Worm (Caenorhabditis elegans): ENCODE data around the gene wdr-31.

The wdr-31 gene

ce11 chrII:2756351-2756750, 21.3 kb upstream of the wdr-31 start:
- TF ChIP-seq unc-39 (tag; optimal IDR thresholded peaks at IDR 0.05) (no peak), elt-3 (tag; optimal IDR thresholded peaks at IDR 0.05) (no peak), dmd-4 (tag; optimal IDR thresholded peaks at IDR 0.05) (no peak), skn-1 (tag; optimal IDR thresholded peaks at IDR 0.05) (no peak), lsy-2 (tag; optimal IDR thresholded peaks at IDR 0.05) (no peak), blmp-1 (tag; optimal IDR thresholded peaks at IDR 0.05; ENCODE audit: insufficient read depth) (no peak), elt-1 (tag; optimal IDR thresholded peaks at IDR 0.05) (no peak), ceh-16 (tag; optimal IDR thresholded peaks at IDR 0.05) (no peak), Y55F3AM.14 (GFP tag; optimal IDR thresholded peaks at IDR 0.05) (no peak), sem-4 (tag; optimal IDR thresholded peaks at IDR 0.05) (no peak), ztf-11 (tag; optimal IDR thresholded peaks at IDR 0.05) (no peak), unc-62 (GFP tag; optimal IDR thresholded peaks at IDR 0.05) (no peak)

- TF ChIP-seq nhr-6 (tag; optimal IDR thresholded peaks at IDR 0.05): no peak
Measured at ce11 chrII:2754595-2754994, 19.5 kb upstream of the wdr-31 start.

ce11 chrII:2752999-2753398, 17.9 kb upstream of the wdr-31 start, which contains the start of gene F29A7.3:
Gene F29A7.3 (plus strand): TSS chrII:2753299.
- TF ChIP-seq nhr-129 (tag; optimal IDR thresholded peaks at IDR 0.05): no peak
- TF ChIP-seq unc-55 (GFP tag; optimal IDR thresholded peaks at IDR 0.05): no peak

ce11 chrII:2752536-2752935, 17.4 kb upstream of the wdr-31 start, which contains the start of gene F29A7.6:
Gene F29A7.6 (minus strand): TSS chrII:2752611.
- TF ChIP-seq elt-3 (tag; optimal IDR thresholded peaks at IDR 0.05): no peak
- TF ChIP-seq skn-1 (tag; optimal IDR thresholded peaks at IDR 0.05): no peak
- TF ChIP-seq lin-39 (tag; optimal IDR thresholded peaks at IDR 0.05): no peak
- TF ChIP-seq nhr-129 (tag; optimal IDR thresholded peaks at IDR 0.05): peak; percentile 1
- TF ChIP-seq egl-27 (tag; optimal IDR thresholded peaks at IDR 0.05): no peak
- no peak for TF ChIP-seq lin-11 (tag; optimal IDR thresholded peaks at IDR 0.05)
- no peak for TF ChIP-seq nhr-23 (tag; optimal IDR thresholded peaks at IDR 0.05)
- no peak for TF ChIP-seq nhr-25 (tag; optimal IDR thresholded peaks at IDR 0.05)
- peak; percentile 32 for TF ChIP-seq crh-2 (tag; optimal IDR thresholded peaks at IDR 0.05)
- peak; percentile 57 for TF ChIP-seq unc-55 (GFP tag; optimal IDR thresholded peaks at IDR 0.05)
- TF ChIP-seq C34F6.9 (tag; optimal IDR thresholded peaks at IDR 0.05): peak; percentile 79
- TF ChIP-seq gmeb-1 (tag; optimal IDR thresholded peaks at IDR 0.05): peak; percentile 65
- TF ChIP-seq blmp-1 (tag; optimal IDR thresholded peaks at IDR 0.05; ENCODE audit: insufficient read depth): no peak
- no peak for TF ChIP-seq nhr-6 (tag; optimal IDR thresholded peaks at IDR 0.05)
- no peak for TF ChIP-seq elt-1 (tag; optimal IDR thresholded peaks at IDR 0.05)
- no peak for TF ChIP-seq lin-13 (GFP tag; optimal IDR thresholded peaks at IDR 0.05)
- no peak for TF ChIP-seq zag-1 (tag; optimal IDR thresholded peaks at IDR 0.05)
- no peak for TF ChIP-seq ztf-11 (tag; optimal IDR thresholded peaks at IDR 0.05)
- TF ChIP-seq nhr-21 (tag; optimal IDR thresholded peaks at IDR 0.05): no peak
- TF ChIP-seq aly-2 (tag; optimal IDR thresholded peaks at IDR 0.05): no peak
- no peak for TF ChIP-seq unc-39 (tag; optimal IDR thresholded peaks at IDR 0.05)
- no peak for TF ChIP-seq unc-62 (GFP tag; optimal IDR thresholded peaks at IDR 0.05)
- TF ChIP-seq sem-4 (tag; optimal IDR thresholded peaks at IDR 0.05): no peak
- TF ChIP-seq ceh-82 (tag; optimal IDR thresholded peaks at IDR 0.05): no peak
- TF ChIP-seq ceh-16 (tag; optimal IDR thresholded peaks at IDR 0.05): no peak
- no peak for TF ChIP-seq snpc-4 (tag; optimal IDR thresholded peaks at IDR 0.05)
- TF ChIP-seq fos-1 (tag; optimal IDR thresholded peaks at IDR 0.05): no peak
- TF ChIP-seq ZK546.5 (tag; optimal IDR thresholded peaks at IDR 0.05): no peak
- TF ChIP-seq F13H6.1 (tag; optimal IDR thresholded peaks at IDR 0.05): peak; percentile 67
- no peak for TF ChIP-seq mbf-1 (tag; optimal IDR thresholded peaks at IDR 0.05)
- TF ChIP-seq alr-1 (tag; optimal IDR thresholded peaks at IDR 0.05): no peak
- no peak for TF ChIP-seq dmd-4 (tag; optimal IDR thresholded peaks at IDR 0.05)
- no peak for TF ChIP-seq ztf-1 (GFP tag; conservative IDR thresholded peaks at IDR 0.05)
- no peak for TF ChIP-seq ama-1 (optimal IDR thresholded peaks at IDR 0.05)
- TF ChIP-seq sma-9 (GFP tag; optimal IDR thresholded peaks at IDR 0.05): peak; percentile 66
- TF ChIP-seq sma-9 (tag; optimal IDR thresholded peaks at IDR 0.05): no peak
- peak in 1 of 2 experiments; percentile 49 for TF ChIP-seq lsy-2 (tag; optimal IDR thresholded peaks at IDR 0.05)
- TF ChIP-seq nhr-12 (tag; optimal IDR thresholded peaks at IDR 0.05): no peak
- TF ChIP-seq nhr-10 (tag; optimal IDR thresholded peaks at IDR 0.05): no peak
- TF ChIP-seq nhr-237 (tag; optimal IDR thresholded peaks at IDR 0.05): no peak
- TF ChIP-seq ztf-4 (tag; optimal IDR thresholded peaks at IDR 0.05): no peak
- peak; percentile 3 for TF ChIP-seq mab-5 (tag; optimal IDR thresholded peaks at IDR 0.05)
- TF ChIP-seq mdl-1 (tag; optimal IDR thresholded peaks at IDR 0.05): no peak
- TF ChIP-seq nhr-11 (tag; optimal IDR thresholded peaks at IDR 0.05): no peak
- no peak for TF ChIP-seq nhr-77 (tag; optimal IDR thresholded peaks at IDR 0.05)
- no peak for TF ChIP-seq peb-1 (tag; optimal IDR thresholded peaks at IDR 0.05)
- no peak for TF ChIP-seq R02D3.7 (tag; optimal IDR thresholded peaks at IDR 0.05)
- TF ChIP-seq Y55F3AM.14 (GFP tag; optimal IDR thresholded peaks at IDR 0.05): no peak

All from whole organism, L2 larva.